Fruit fly (Drosophila melanogaster): ENCODE measurements around the gene tgy.
A peak's percentile ranks its signal among the peaks of the same experiment; 100 is the strongest.

Gene tgy

dm6 chrX:19148798-19149510 is 21.8 kb upstream of the tgy start (continued):
- TF ChIP-seq fd59A (GFP tag; optimal IDR thresholded peaks at IDR 0.05), result no peak
- no peak for TF ChIP-seq CG16779 (tag; optimal IDR thresholded peaks at IDR 0.05)
- peak; percentile 22 for TF ChIP-seq OdsH (GFP tag; optimal IDR thresholded peaks at IDR 0.05)
- no peak for TF ChIP-seq fd85E (GFP tag; optimal IDR thresholded peaks at IDR 0.05)
- no peak for TF ChIP-seq CG11902 (GFP tag; optimal IDR thresholded peaks at IDR 0.05)
- no peak for TF ChIP-seq CG1621 (tag; optimal IDR thresholded peaks at IDR 0.05)
- TF ChIP-seq CG15336 (GFP tag; IDR thresholded peaks at IDR 0.05), result no peak
- no peak for TF ChIP-seq ss (GFP tag; optimal IDR thresholded peaks at IDR 0.05)
- TF ChIP-seq Eip93F (GFP tag; optimal IDR thresholded peaks at IDR 0.05), result peak; percentile 12
- no peak for TF ChIP-seq CG7368 (GFP tag; optimal IDR thresholded peaks at IDR 0.05)
- TF ChIP-seq acj6 (GFP tag; optimal IDR thresholded peaks at IDR 0.05), result peak; percentile 19
- TF ChIP-seq achi (GFP tag; optimal IDR thresholded peaks at IDR 0.05), result no peak
- peak; percentile 69 for TF ChIP-seq esn (GFP tag; optimal IDR thresholded peaks at IDR 0.05)
- peak; percentile 50 for TF ChIP-seq Met (GFP tag; optimal IDR thresholded peaks at IDR 0.05)
- no peak for TF ChIP-seq CG6163 (GFP tag; IDR thresholded peaks at IDR 0.05)
- no peak for TF ChIP-seq Blimp-1 (GFP tag; optimal IDR thresholded peaks at IDR 0.05)
- no peak for TF ChIP-seq CG6792 (GFP tag; optimal IDR thresholded peaks at IDR 0.05)
- TF ChIP-seq CG32006 (GFP tag; optimal IDR thresholded peaks at IDR 0.05), result peak; percentile 1
- TF ChIP-seq Hr4 (GFP tag; optimal IDR thresholded peaks at IDR 0.05), result no peak
- TF ChIP-seq vri (GFP tag; optimal IDR thresholded peaks at IDR 0.05), result peak; percentile 6
- TF ChIP-seq CG6854 (GFP tag; optimal IDR thresholded peaks at IDR 0.05), result no peak
- TF ChIP-seq CG9139 (GFP tag; optimal IDR thresholded peaks at IDR 0.05), result no peak
- TF ChIP-seq pdm3 (GFP tag; optimal IDR thresholded peaks at IDR 0.05), result peak; percentile 34
- TF ChIP-seq lz (GFP tag; optimal IDR thresholded peaks at IDR 0.05), result peak; percentile 57
- TF ChIP-seq Eip75B (GFP tag; optimal IDR thresholded peaks at IDR 0.05), result no peak

dm6 chrX:19147939-19148641 is 21.0 kb upstream of the tgy start:
- TF ChIP-seq Eip78C (GFP tag) (peak; percentile 42), eg (GFP tag; IDR thresholded peaks at IDR 0.05) (peak; percentile 49; the same call in 1 of the 3 replicates), CG8119 (GFP tag; IDR thresholded peaks at IDR 0.05) (0 out of 3 replicates have a peak, but pooled peaks have one; percentile 27), CG6163 (GFP tag; IDR thresholded peaks at IDR 0.05) (peak; percentile 65; the same call in 2 of the 3 replicates), CG6276 (GFP tag; optimal IDR thresholded peaks at IDR 0.05) (no peak), CG15336 (GFP tag; IDR thresholded peaks at IDR 0.05) (0 out of 2 replicates have a peak, but pooled peaks have one; percentile 8), CG6808 (GFP tag; optimal IDR thresholded peaks at IDR 0.05) (peak; percentile 4), CG8632 (GFP tag; optimal IDR thresholded peaks at IDR 0.05) (peak; percentile 38), CG34406 (GFP tag; optimal IDR thresholded peaks at IDR 0.05) (peak; percentile 30), CG32006 (GFP tag; optimal IDR thresholded peaks at IDR 0.05) (peak; percentile 13), fkh (GFP tag; optimal IDR thresholded peaks at IDR 0.05) (peak; percentile 24), cyc (GFP tag; optimal IDR thresholded peaks at IDR 0.05) (no peak), Lpt (GFP tag; optimal IDR thresholded peaks at IDR 0.05) (no peak), vri (GFP tag; optimal IDR thresholded peaks at IDR 0.05) (peak; percentile 14), Eip93F (GFP tag; optimal IDR thresholded peaks at IDR 0.05) (peak; percentile 4), svp (GFP tag) (peak; percentile 16), ss (GFP tag; optimal IDR thresholded peaks at IDR 0.05) (peak in 1 of 2 experiments; percentile 26), CG3919 (GFP tag; optimal IDR thresholded peaks at IDR 0.05) (peak; percentile 13), CG11762 (GFP tag; optimal IDR thresholded peaks at IDR 0.05; ENCODE audit: insufficient read depth) (no peak)
